Fruit fly (Drosophila melanogaster) whole organism, wandering third instar larva: ENCODE results near the gene CG7453.

Source experiments
- Abd-B ChIP-seq: fragments of >200 bp; optimal IDR thresholded peaks from 2 replicates; lab custom pipeline; 2017; ENCODE audit warnings: missing biosample characterization, missing genetic modification characterization
- CG32264 ChIP-seq: fragments of 200-800 bp; sonication (Bioruptor generic); optimal IDR thresholded peaks from 2 replicates; lab custom pipeline; 2016; ENCODE audit warnings: missing biosample characterization, missing genetic modification characterization
- CG9705 ChIP-seq: fragments of 200-800 bp; sonication (Bioruptor generic); optimal IDR thresholded peaks from 2 replicates; lab custom pipeline; 2018; ENCODE audit warnings: missing biosample characterization, mild to moderate bottlenecking, missing genetic modification characterization
- CrebA ChIP-seq: fragments of 200-800 bp; sonication (Bioruptor generic); optimal IDR thresholded peaks from 2 replicates; lab custom pipeline; 2016; ENCODE audit warnings: missing biosample characterization, mild to moderate bottlenecking, missing genetic modification characterization, borderline replicate concordance
- Dfd ChIP-seq: fragments of >200 bp; optimal IDR thresholded peaks from 2 replicates; lab custom pipeline; 2017; ENCODE audit warnings: missing biosample characterization, missing genetic modification characterization
- Dif ChIP-seq: fragments of 200-275, 200-300 bp; sonication (Bioruptor generic); optimal IDR thresholded peaks from 2 replicates; lab custom pipeline; 2018; ENCODE audit warnings: missing biosample characterization, missing genetic modification characterization; ENCODE audit not compliant: partially characterized antibody
- GATAd ChIP-seq: sonication (Bioruptor generic); optimal IDR thresholded peaks from 2 replicates; lab custom pipeline; 2016; ENCODE audit warnings: missing biosample characterization, missing genetic modification characterization
- HLH106 ChIP-seq: fragments of 200-800 bp; optimal IDR thresholded peaks from 3 replicates; lab custom pipeline; 2019; ENCODE audit warnings: missing biosample characterization, mild to moderate bottlenecking, missing genetic modification characterization, moderate library complexity
- Hnf4 ChIP-seq: fragments of 200-800 bp; sonication (Bioruptor generic); optimal IDR thresholded peaks from 2 replicates; lab custom pipeline; 2016; ENCODE audit warnings: missing biosample characterization, mild to moderate bottlenecking, missing genetic modification characterization
- Hr78 ChIP-seq: fragments of >200 bp; optimal IDR thresholded peaks from 2 replicates; lab custom pipeline; 2017; ENCODE audit warnings: missing biosample characterization, missing genetic modification characterization
- Hr83 ChIP-seq: fragments of 200-300 bp; sonication (Bioruptor generic); optimal IDR thresholded peaks from 2 replicates; lab custom pipeline; 2016; ENCODE audit warnings: missing biosample characterization, mild to moderate bottlenecking, missing genetic modification characterization, moderate library complexity; ENCODE audit not compliant: poor library complexity, severe bottlenecking
- Jra ChIP-seq: sonication (Bioruptor generic); optimal IDR thresholded peaks from 2 replicates; lab custom pipeline; 2016; ENCODE audit warnings: missing biosample characterization, missing genetic modification characterization
- Mio ChIP-seq: sonication (Bioruptor generic); optimal IDR thresholded peaks from 2 replicates; lab custom pipeline; 2016; ENCODE audit warnings: missing biosample characterization, missing genetic modification characterization
- Myc ChIP-seq: fragments of >200 bp; optimal IDR thresholded peaks from 2 replicates; lab custom pipeline; 2017
- N ChIP-seq: fragments of >200 bp; optimal IDR thresholded peaks from 2 replicates; lab custom pipeline; 2018; ENCODE audit warnings: missing biosample characterization, missing external identifiers, missing genetic modification characterization
- OdsH ChIP-seq: fragments of 200-800 bp; sonication (Bioruptor generic); optimal IDR thresholded peaks from 2 replicates; lab custom pipeline; 2016; ENCODE audit warnings: missing biosample characterization, mild to moderate bottlenecking, missing genetic modification characterization
- Rel ChIP-seq, 2 experiments: fragments of 200-800 bp; sonication (Bioruptor generic) in 1 of 2; optimal IDR thresholded peaks; 2 replicates in 1 of 2; 3 replicates in 1 of 2; lab custom pipeline; 2016 to 2019; ENCODE audit warnings: mild to moderate bottlenecking in 2 of 2, missing biosample characterization in 2 of 2, missing genetic modification characterization in 2 of 2, moderate library complexity in 1 of 2
- Sp1 ChIP-seq: fragments of 200-800 bp; sonication (Bioruptor generic); optimal IDR thresholded peaks from 3 replicates; lab custom pipeline; 2019; ENCODE audit warnings: missing biosample characterization, mild to moderate bottlenecking, missing genetic modification characterization, moderate library complexity
- Vsx2 ChIP-seq: fragments of 200-300, 225-300 bp; sonication (Bioruptor generic); optimal IDR thresholded peaks from 2 replicates; lab custom pipeline; 2018; ENCODE audit warnings: missing biosample characterization, missing genetic modification characterization; ENCODE audit not compliant: partially characterized antibody
- br ChIP-seq: fragments of 200-800 bp; sonication (Bioruptor generic); optimal IDR thresholded peaks from 2 replicates; lab custom pipeline; 2016; ENCODE audit warnings: missing biosample characterization, missing genetic modification characterization
- brk ChIP-seq: fragments of 200-800 bp; sonication (Bioruptor generic); optimal IDR thresholded peaks from 2 replicates; lab custom pipeline; 2016; ENCODE audit warnings: missing biosample characterization, mild to moderate bottlenecking, missing genetic modification characterization
- dl ChIP-seq, 2 experiments: fragments of 175-275, 200-275 bp in 1 of 2; fragments of 200-275 bp in 1 of 2; sonication (Bioruptor generic); optimal IDR thresholded peaks; lab custom pipeline; 2018; ENCODE audit warnings: mild to moderate bottlenecking in 2 of 2, missing biosample characterization in 2 of 2, missing genetic modification characterization in 2 of 2, moderate library complexity in 2 of 2; ENCODE audit not compliant: partially characterized antibody in 2 of 2, insufficient read depth in 1 of 2
- dmrt93B ChIP-seq: fragments of 200-800 bp; sonication (Bioruptor generic); optimal IDR thresholded peaks from 2 replicates; lab custom pipeline; 2018; ENCODE audit warnings: missing biosample characterization, mild to moderate bottlenecking, missing genetic modification characterization
- dsf ChIP-seq: sonication (Bioruptor generic); optimal IDR thresholded peaks from 2 replicates; lab custom pipeline; 2016; ENCODE audit warnings: missing biosample characterization, missing genetic modification characterization, borderline replicate concordance
- ey ChIP-seq: fragments of 200-800 bp; sonication (Bioruptor generic); optimal IDR thresholded peaks from 2 replicates; lab custom pipeline; 2016; ENCODE audit warnings: missing biosample characterization, missing genetic modification characterization
- foxo ChIP-seq, 2 experiments: fragments of 200-800 bp; sonication (Bioruptor generic); optimal IDR thresholded peaks; 2 replicates in 1 of 2; 3 replicates in 1 of 2; lab custom pipeline; 2016 to 2017; ENCODE audit warnings: missing biosample characterization in 2 of 2, missing genetic modification characterization in 2 of 2
- fru ChIP-seq: fragments of 200-800 bp; sonication (Bioruptor generic); optimal IDR thresholded peaks from 3 replicates; lab custom pipeline; 2016; ENCODE audit warnings: missing biosample characterization, mild to moderate bottlenecking, missing genetic modification characterization
- h ChIP-seq: fragments of 200-800 bp; sonication (Bioruptor generic); optimal IDR thresholded peaks from 3 replicates; lab custom pipeline; 2016; ENCODE audit warnings: missing biosample characterization, mild to moderate bottlenecking, missing genetic modification characterization
- jim ChIP-seq: fragments of 175-275, 200-325 bp; sonication (Bioruptor generic); optimal IDR thresholded peaks from 2 replicates; lab custom pipeline; 2016; ENCODE audit warnings: missing biosample characterization, mild to moderate bottlenecking, missing genetic modification characterization
- lola ChIP-seq: fragments of >200 bp; optimal IDR thresholded peaks from 2 replicates; lab custom pipeline; 2017; ENCODE audit warnings: missing biosample characterization, missing genetic modification characterization
- pan ChIP-seq: fragments of >200 bp; optimal IDR thresholded peaks from 2 replicates; lab custom pipeline; 2017
- psq ChIP-seq: fragments of 200-800 bp; sonication (Bioruptor generic); optimal IDR thresholded peaks from 3 replicates; lab custom pipeline; 2017; ENCODE audit warnings: missing biosample characterization, mild to moderate bottlenecking, missing genetic modification characterization, moderate library complexity
- rgr ChIP-seq: fragments of 200-800 bp; sonication (Bioruptor generic); optimal IDR thresholded peaks from 3 replicates; lab custom pipeline; 2016; ENCODE audit warnings: missing biosample characterization, mild to moderate bottlenecking, missing genetic modification characterization
- sage ChIP-seq: fragments of 200-800 bp; sonication (Bioruptor generic); optimal IDR thresholded peaks from 2 replicates; lab custom pipeline; 2016; ENCODE audit warnings: missing biosample characterization, mild to moderate bottlenecking, missing genetic modification characterization
- sv ChIP-seq: fragments of 200-800 bp; sonication (Bioruptor generic); optimal IDR thresholded peaks from 3 replicates; lab custom pipeline; 2016; ENCODE audit warnings: missing biosample characterization, missing genetic modification characterization
- tai ChIP-seq: sonication (Bioruptor generic); optimal IDR thresholded peaks from 2 replicates; lab custom pipeline; 2016; ENCODE audit warnings: missing biosample characterization, missing genetic modification characterization
- usp ChIP-seq: fragments of >200 bp; optimal IDR thresholded peaks from 2 replicates; lab custom pipeline; 2017; ENCODE audit warnings: missing biosample characterization, missing genetic modification characterization
- woc ChIP-seq: sonication (Bioruptor generic); optimal IDR thresholded peaks from 2 replicates; lab custom pipeline; 2016; ENCODE audit warnings: missing biosample characterization, mild to moderate bottlenecking, missing genetic modification characterization

CG7453 gene

dm6 chrX:19152570-19153287 is 27.2 kb upstream of the CG7453 start:
- peak; percentile 77 for TF ChIP-seq rgr (GFP tag; lab: Kevin White, UChicago)
- TF ChIP-seq psq (GFP tag; lab: Kevin White, UChicago): peak; percentile 68
- peak; percentile 74 for TF ChIP-seq HLH106 (tag; lab: Kevin White, UChicago)
- peak; percentile 18 for TF ChIP-seq CG9705 (GFP tag; lab: Kevin White, UChicago)
- TF ChIP-seq Jra (GFP tag; lab: Kevin White, UChicago): no peak
- no peak for TF ChIP-seq usp (GFP tag; lab: Kevin White, UChicago)
- TF ChIP-seq lola (GFP tag; lab: Kevin White, UChicago): no peak
- TF ChIP-seq dsf (GFP tag; lab: Kevin White, UChicago): no peak
- TF ChIP-seq foxo (GFP tag; optimal IDR thresholded peaks at IDR 0.05; lab: Kevin White, UChicago): peak in 1 of 2 experiments; percentile 83
- TF ChIP-seq tai (GFP tag; lab: Kevin White, UChicago): no peak
- peak; percentile 41 for TF ChIP-seq woc (GFP tag; lab: Kevin White, UChicago)
- TF ChIP-seq Myc (lab: Kevin White, UChicago): no peak
- no peak for TF ChIP-seq Abd-B (GFP tag; lab: Kevin White, UChicago)
- no peak for TF ChIP-seq Hr78 (GFP tag; lab: Kevin White, UChicago)
- no peak for TF ChIP-seq pan
- TF ChIP-seq Hnf4 (GFP tag; lab: Kevin White, UChicago): peak; percentile 63
- TF ChIP-seq br (GFP tag; lab: Kevin White, UChicago): peak; percentile 33
- TF ChIP-seq Vsx2 (GFP tag; lab: Kevin White, UChicago): no peak
- peak; percentile 64 for TF ChIP-seq h (GFP tag; lab: Kevin White, UChicago)
- no peak for TF ChIP-seq Dif (GFP tag; lab: Kevin White, UChicago)
- no peak for TF ChIP-seq CG32264 (GFP tag; lab: Kevin White, UChicago)
- no peak for TF ChIP-seq dl (GFP tag; optimal IDR thresholded peaks at IDR 0.05; lab: Kevin White, UChicago; ENCODE audit: insufficient read depth in 1 of 2, partially characterized antibody in 2 of 2)
- peak; percentile 23 for TF ChIP-seq brk
- TF ChIP-seq GATAd: no peak
- peak; percentile 64 for TF ChIP-seq fru
- TF ChIP-seq Dfd (GFP tag; lab: Kevin White, UChicago): peak; percentile 70
- TF ChIP-seq Mio (GFP tag; lab: Kevin White, UChicago): no peak
- peak; percentile 58 for TF ChIP-seq ey (GFP tag; lab: Kevin White, UChicago)
- TF ChIP-seq Rel (GFP tag; optimal IDR thresholded peaks at IDR 0.05; lab: Kevin White, UChicago): no peak
- no peak for TF ChIP-seq Rel (tag; optimal IDR thresholded peaks at IDR 0.05; lab: Kevin White, UChicago)
- TF ChIP-seq jim (GFP tag; lab: Kevin White, UChicago): no peak
- peak; percentile 65 for TF ChIP-seq dmrt93B (GFP tag; lab: Kevin White, UChicago)
- TF ChIP-seq sage (GFP tag; lab: Kevin White, UChicago): peak; percentile 27
- no peak for TF ChIP-seq Hr83
- peak; percentile 77 for TF ChIP-seq Sp1 (GFP tag; lab: Kevin White, UChicago)
- TF ChIP-seq OdsH (GFP tag; lab: Kevin White, UChicago): peak; percentile 70
- TF ChIP-seq sv (GFP tag; lab: Kevin White, UChicago): peak; percentile 68
- no peak for TF ChIP-seq CrebA (GFP tag; lab: Kevin White, UChicago)
- TF ChIP-seq N (GFP tag; lab: Kevin White, UChicago): no peak
